Worm (Caenorhabditis elegans) whole organism, L1 larva: Measurements from ENCODE around the gene cnc-4.

Experiments
- aha-1 ChIP-seq: fragments of 150-350 bp; optimal IDR thresholded peaks from 2 replicates; lab custom pipeline; 2014; ENCODE audit warnings: missing biosample characterization, missing genetic modification characterization
- efl-3 ChIP-seq: fragments of 200-800 bp; sonication (Bioruptor generic); optimal IDR thresholded peaks from 2 replicates; lab custom pipeline; 2018; ENCODE audit warnings: mild to moderate bottlenecking, missing genetic modification characterization, missing compliant biosample characterization
- egl-27 ChIP-seq, 2 experiments: fragments of 150-350 bp in 1 of 2; sonication (generic microtip); optimal IDR thresholded peaks; 3 replicates each; lab custom pipeline; 2017 to 2018; ENCODE audit warnings: missing biosample characterization in 2 of 2, missing genetic modification characterization in 2 of 2, missing genetic modification reagents in 2 of 2
- lsy-2 ChIP-seq, 2 experiments: fragments of 150-350 bp; optimal IDR thresholded peaks; 2 replicates each; lab custom pipeline; 2014; ENCODE audit warnings: missing biosample characterization in 2 of 2, missing genetic modification characterization in 2 of 2
- mdl-1 ChIP-seq, 2 experiments: fragments of 150-350 bp; optimal IDR thresholded peaks; 2 replicates each; lab custom pipeline; 2014 to 2017; ENCODE audit warnings: missing biosample characterization in 2 of 2, missing genetic modification characterization in 2 of 2, inconsistent platforms in 1 of 2
- nhr-11 ChIP-seq: fragments of 150-350 bp; optimal IDR thresholded peaks from 2 replicates; lab custom pipeline; 2014; ENCODE audit warnings: missing biosample characterization, missing genetic modification characterization
- nhr-28 ChIP-seq: fragments of 150-350 bp; optimal IDR thresholded peaks from 2 replicates; lab custom pipeline; 2014; ENCODE audit warnings: missing biosample characterization, missing genetic modification characterization
- rnt-1 ChIP-seq: sonication (generic microtip); optimal IDR thresholded peaks from 2 replicates; lab custom pipeline; 2016; ENCODE audit warnings: mild to moderate bottlenecking, missing genetic modification characterization, moderate library complexity, missing compliant biosample characterization
- zag-1 ChIP-seq: fragments of 150-350 bp; optimal IDR thresholded peaks from 2 replicates; lab custom pipeline; 2014; ENCODE audit warnings: missing biosample characterization, missing genetic modification characterization

DNA sequence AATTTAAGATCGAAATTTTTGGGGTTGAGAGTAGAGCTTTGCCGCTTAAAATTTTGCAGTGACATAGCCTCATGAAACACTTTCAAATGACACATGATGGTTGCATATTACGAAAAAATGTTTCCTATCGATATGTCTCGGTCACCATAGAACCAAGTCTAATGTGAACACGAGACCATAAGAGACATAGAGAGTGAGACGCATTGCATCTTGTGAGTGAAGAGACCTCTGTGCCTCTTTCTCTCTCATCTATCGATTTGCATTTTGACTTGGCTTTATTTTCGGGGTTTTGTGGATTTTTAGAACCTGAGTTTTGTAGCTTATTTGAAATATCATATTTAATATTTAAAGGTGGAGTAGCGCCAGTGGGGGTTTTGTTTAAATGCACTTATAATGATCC is 20.0 kb downstream of the cnc-4 start:
- peak in 1 of 2 experiments; percentile 3 for TF ChIP-seq lsy-2 (tag; optimal IDR thresholded peaks at IDR 0.05; lab: Kevin White, UChicago)
- TF ChIP-seq nhr-28 (tag; lab: Kevin White, UChicago) = no peak
- TF ChIP-seq zag-1 (tag; lab: Kevin White, UChicago) = no peak
- TF ChIP-seq rnt-1 (tag; lab: Kevin White, UChicago) = no peak
- TF ChIP-seq nhr-11 (tag; lab: Kevin White, UChicago) = no peak
- TF ChIP-seq mdl-1 (tag; optimal IDR thresholded peaks at IDR 0.05; lab: Kevin White, UChicago) = peak in 1 of 2 experiments; percentile 11
- no peak for TF ChIP-seq efl-3
- TF ChIP-seq egl-27 (tag; optimal IDR thresholded peaks at IDR 0.05; lab: Kevin White, UChicago) = no peak
- TF ChIP-seq aha-1 = no peak
